Worm (Caenorhabditis elegans): ENCODE measurements around the gene D1014.7.

DNA sequence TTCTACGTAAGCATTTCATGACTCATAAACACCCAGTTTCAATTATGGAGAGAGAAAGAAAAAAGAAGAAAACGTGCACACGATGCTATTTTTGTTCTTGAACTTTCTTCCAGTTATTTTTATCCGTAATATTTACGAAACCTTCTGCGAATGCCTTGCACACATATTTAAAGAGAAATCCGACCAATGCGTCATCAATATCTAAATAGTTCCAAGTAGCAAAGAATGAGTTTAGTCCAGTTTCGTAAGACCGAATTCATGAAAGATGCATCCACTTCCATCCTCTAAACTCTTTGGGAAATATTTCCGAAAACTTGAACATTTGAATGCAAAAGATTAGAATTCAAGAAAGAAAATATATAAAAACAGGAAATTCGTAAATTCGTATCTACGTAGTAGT lies 51.1 kb downstream of the D1014.7 start:
- no peak for TF ChIP-seq snpc-4 (tag; optimal IDR thresholded peaks at IDR 0.05)
- no peak for TF ChIP-seq ceh-90 (tag; optimal IDR thresholded peaks at IDR 0.05)
- no peak for TF ChIP-seq lin-39 (tag; optimal IDR thresholded peaks at IDR 0.05)
- TF ChIP-seq lin-35 (GFP tag; optimal IDR thresholded peaks at IDR 0.05): no peak
- TF ChIP-seq mdl-1 (tag; optimal IDR thresholded peaks at IDR 0.05): no peak
